Worm (Caenorhabditis elegans): ENCODE measurements around the gene efk-1.

DNA sequence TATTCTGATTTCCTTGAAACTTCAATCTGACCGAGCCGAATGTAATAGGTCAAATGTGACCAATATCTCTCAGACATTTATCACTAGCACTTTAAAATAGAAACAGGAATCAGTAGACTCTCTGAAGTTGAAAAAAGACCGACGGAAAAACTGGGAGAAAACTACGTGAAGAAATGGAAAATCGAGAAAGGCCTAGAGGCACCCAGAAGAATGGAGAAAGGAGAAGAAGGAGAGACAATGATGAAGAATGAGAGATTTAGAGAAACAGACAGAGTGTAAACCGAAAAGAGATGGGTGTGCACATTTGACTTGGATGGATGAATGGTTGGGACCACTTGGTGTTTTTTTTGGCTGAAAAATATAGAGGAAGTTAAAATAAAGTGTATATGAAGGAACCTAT, 1.7 kb upstream of the efk-1 start:
- TF ChIP-seq ztf-23 (GFP tag; IDR thresholded peaks at IDR 0.05) (no peak), ref-1 (GFP tag; conservative IDR thresholded peaks at IDR 0.05) (no peak), flt-1 (GFP tag; IDR thresholded peaks at IDR 0.05) (no peak)

Measured in whole organism, midembryonic.